Worm (Caenorhabditis elegans) whole organism, L3 larva: ENCODE results near the gene T07F8.4.

Source experiments
- R02D3.7 ChIP-seq: fragments of 150-350 bp; optimal IDR thresholded peaks from 2 replicates; lab custom pipeline; 2014; ENCODE audit warnings: missing biosample characterization, missing genetic modification characterization
- ama-1 ChIP-seq: fragments of 150-350 bp; optimal IDR thresholded peaks from 2 replicates; lab custom pipeline; 2018
- egl-27 ChIP-seq: sonication (generic microtip); optimal IDR thresholded peaks from 4 replicates; lab custom pipeline; 2017; ENCODE audit warnings: missing biosample characterization, missing genetic modification reagents, missing genetic modification characterization
- fkh-2 ChIP-seq: fragments of 150-350 bp; optimal IDR thresholded peaks from 2 replicates; lab custom pipeline; 2014; ENCODE audit warnings: missing biosample characterization, missing genetic modification reagents, missing genetic modification characterization
- mdl-1 ChIP-seq: fragments of 150-350 bp; optimal IDR thresholded peaks from 2 replicates; lab custom pipeline; 2014; ENCODE audit warnings: missing biosample characterization, missing genetic modification characterization
- nhr-76 ChIP-seq: fragments of 150-350 bp; sonication (generic microtip); optimal IDR thresholded peaks from 5 replicates; lab custom pipeline; 2014; ENCODE audit warnings: missing biosample characterization, missing genetic modification characterization
- skn-1 ChIP-seq: fragments of 150-350 bp; optimal IDR thresholded peaks from 2 replicates; lab custom pipeline; 2014; ENCODE audit warnings: missing biosample characterization, missing genetic modification characterization
- tbx-2 ChIP-seq: sonication (generic microtip); optimal IDR thresholded peaks from 2 replicates; lab custom pipeline; 2016; ENCODE audit warnings: mild to moderate bottlenecking, missing genetic modification characterization, missing compliant biosample characterization
- unc-39 ChIP-seq: sonication (generic microtip); optimal IDR thresholded peaks from 4 replicates; lab custom pipeline; 2017; ENCODE audit warnings: missing biosample characterization, missing genetic modification characterization
- unc-62 ChIP-seq: fragments of 150-350 bp; sonication (generic microtip); optimal IDR thresholded peaks from 4 replicates; lab custom pipeline; 2014; ENCODE audit warnings: missing biosample characterization, missing genetic modification reagents, missing genetic modification characterization
- ztf-4 ChIP-seq: fragments of 150-350 bp; optimal IDR thresholded peaks from 2 replicates; lab custom pipeline; 2014; ENCODE audit warnings: missing biosample characterization, missing genetic modification characterization

DNA sequence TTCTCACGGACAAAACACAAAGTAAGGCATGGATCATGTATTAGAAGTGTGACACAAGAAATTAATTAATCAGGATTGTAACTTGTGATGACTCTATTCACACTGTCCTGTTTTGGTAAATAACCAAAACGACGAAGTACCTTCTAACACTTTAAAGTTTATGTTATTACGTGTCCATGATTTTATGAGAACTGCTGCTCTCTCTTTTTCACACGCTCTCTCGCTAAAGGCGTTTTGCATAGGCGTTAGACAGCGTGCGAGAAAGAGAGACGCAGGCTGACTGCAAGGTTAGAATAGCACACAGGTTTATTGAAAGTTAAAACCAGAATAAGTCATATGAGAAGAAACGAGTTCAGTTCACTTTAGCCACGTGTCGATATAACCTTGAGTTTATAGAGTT lies 41.7 kb downstream of the T07F8.4 start:
- TF ChIP-seq unc-62 (GFP tag; lab: Kevin White, UChicago) (no peak), fkh-2 (tag; lab: Kevin White, UChicago) (no peak), ztf-4 (tag; lab: Kevin White, UChicago) (no peak), nhr-76 (tag; lab: Kevin White, UChicago) (no peak), tbx-2 (tag; lab: Kevin White, UChicago) (no peak), ama-1 (lab: Kevin White, UChicago) (no peak), egl-27 (tag; lab: Kevin White, UChicago) (no peak), R02D3.7 (tag; lab: Kevin White, UChicago) (no peak), unc-39 (tag; lab: Kevin White, UChicago) (no peak), mdl-1 (no peak), skn-1 (tag; lab: Kevin White, UChicago) (no peak)
